Fruit fly (Drosophila melanogaster) whole organism, prepupa: ENCODE results near the gene alpha-Man-Ia.

ENCODE experiments used
- Blimp-1 ChIP-seq: fragments of 200-800 bp; sonication (Bioruptor generic); optimal IDR thresholded peaks from 3 replicates; lab custom pipeline; 2017; ENCODE audit warnings: missing biosample characterization, missing genetic modification characterization, mild to moderate bottlenecking, moderate library complexity, missing genetic modification reagents
- CG10631 ChIP-seq: fragments of 200-800 bp; sonication (Bioruptor generic); optimal IDR thresholded peaks from 2 replicates; lab custom pipeline; 2016; ENCODE audit warnings: missing biosample characterization, missing genetic modification characterization
- CG11902 ChIP-seq: fragments of 200-800 bp; sonication (Bioruptor generic); optimal IDR thresholded peaks from 3 replicates; lab custom pipeline; 2016; ENCODE audit warnings: missing biosample characterization, missing genetic modification characterization
- CG1621 ChIP-seq: fragments of 200-800 bp; sonication (Bioruptor generic); optimal IDR thresholded peaks from 3 replicates; lab custom pipeline; 2018; ENCODE audit warnings: missing biosample characterization, mild to moderate bottlenecking, missing genetic modification characterization
- CG16779 ChIP-seq: fragments of 200-800 bp; sonication (Bioruptor generic); optimal IDR thresholded peaks from 3 replicates; lab custom pipeline; 2017; ENCODE audit warnings: missing biosample characterization, mild to moderate bottlenecking, missing genetic modification characterization
- CG3032 ChIP-seq: fragments of 200-800 bp; optimal IDR thresholded peaks from 2 replicates; lab custom pipeline; 2019; ENCODE audit warnings: missing biosample characterization, mild to moderate bottlenecking, missing genetic modification characterization, moderate library complexity
- CG31627 ChIP-seq: fragments of 200-800 bp; sonication (Bioruptor generic); optimal IDR thresholded peaks from 3 replicates; lab custom pipeline; 2016; ENCODE audit warnings: missing biosample characterization, missing genetic modification characterization
- CG32006 ChIP-seq: fragments of 200-800 bp; sonication (Bioruptor generic); optimal IDR thresholded peaks from 3 replicates; lab custom pipeline; 2017; ENCODE audit warnings: missing biosample characterization, mild to moderate bottlenecking, missing genetic modification characterization
- CG34406 ChIP-seq: fragments of 200-800 bp; sonication (Bioruptor generic); optimal IDR thresholded peaks from 3 replicates; lab custom pipeline; 2016; ENCODE audit warnings: missing biosample characterization, missing genetic modification characterization
- CG3919 ChIP-seq: fragments of 200-800 bp; sonication (Bioruptor generic); optimal IDR thresholded peaks from 3 replicates; lab custom pipeline; 2016; ENCODE audit warnings: missing biosample characterization, missing genetic modification characterization
- CG4318 ChIP-seq: fragments of 200-800 bp; sonication (Bioruptor generic); optimal IDR thresholded peaks from 3 replicates; lab custom pipeline; 2017; ENCODE audit warnings: missing biosample characterization, mild to moderate bottlenecking, missing genetic modification characterization
- CG6854 ChIP-seq: fragments of 200-800 bp; sonication (Bioruptor generic); optimal IDR thresholded peaks from 2 replicates; lab custom pipeline; 2017; ENCODE audit warnings: missing biosample characterization, mild to moderate bottlenecking, missing genetic modification characterization
- CG7368 ChIP-seq: fragments of 200-800 bp; sonication (Bioruptor generic); optimal IDR thresholded peaks from 3 replicates; lab custom pipeline; 2016; ENCODE audit warnings: missing biosample characterization, missing genetic modification characterization
- CG8319 ChIP-seq: fragments of 200-800 bp; sonication (Bioruptor generic); optimal IDR thresholded peaks from 3 replicates; lab custom pipeline; 2016; ENCODE audit warnings: missing biosample characterization, missing genetic modification characterization
- CG9139 ChIP-seq: fragments of 200-800 bp; sonication (Bioruptor generic); optimal IDR thresholded peaks from 3 replicates; lab custom pipeline; 2017; ENCODE audit warnings: missing biosample characterization, mild to moderate bottlenecking, missing genetic modification characterization
- Eip75B ChIP-seq: fragments of 200-800 bp; sonication (Bioruptor generic); optimal IDR thresholded peaks from 3 replicates; lab custom pipeline; 2016; ENCODE audit warnings: missing biosample characterization, missing genetic modification characterization
- Eip93F ChIP-seq: fragments of 200-800 bp; sonication (Bioruptor generic); optimal IDR thresholded peaks from 2 replicates; lab custom pipeline; 2016; ENCODE audit warnings: missing biosample characterization, mild to moderate bottlenecking, missing genetic modification characterization
- Ets21C ChIP-seq: fragments of 200-800 bp; sonication (Bioruptor generic); optimal IDR thresholded peaks from 3 replicates; lab custom pipeline; 2016; ENCODE audit warnings: missing biosample characterization, missing genetic modification characterization
- Ets96B ChIP-seq: fragments of 200-800 bp; optimal IDR thresholded peaks from 2 replicates; lab custom pipeline; 2019; ENCODE audit warnings: missing biosample characterization, mild to moderate bottlenecking, missing genetic modification characterization, moderate library complexity
- Hr39 ChIP-seq: fragments of 200-800 bp; sonication (Bioruptor generic); optimal IDR thresholded peaks from 2 replicates; lab custom pipeline; 2016; ENCODE audit warnings: missing biosample characterization, missing genetic modification characterization
- Met ChIP-seq: fragments of 200-800 bp; sonication (Bioruptor generic); optimal IDR thresholded peaks from 3 replicates; lab custom pipeline; 2016; ENCODE audit warnings: missing biosample characterization, missing genetic modification characterization
- OdsH ChIP-seq: fragments of 200-800 bp; sonication (Bioruptor generic); optimal IDR thresholded peaks from 3 replicates; lab custom pipeline; 2016; ENCODE audit warnings: missing biosample characterization, missing genetic modification characterization
- Sox102F ChIP-seq: fragments of 200-800 bp; sonication (Bioruptor generic); optimal IDR thresholded peaks from 2 replicates; lab custom pipeline; 2016; ENCODE audit warnings: missing biosample characterization, mild to moderate bottlenecking, missing genetic modification characterization
- Sox14 ChIP-seq: fragments of 200-800 bp; sonication (Bioruptor generic); optimal IDR thresholded peaks from 3 replicates; lab custom pipeline; 2016; ENCODE audit warnings: missing biosample characterization, missing genetic modification characterization
- achi ChIP-seq: fragments of 200-800 bp; sonication (Bioruptor generic); optimal IDR thresholded peaks from 3 replicates; lab custom pipeline; 2016; ENCODE audit warnings: missing biosample characterization, missing genetic modification characterization
- acj6 ChIP-seq: fragments of 200-800 bp; sonication (Bioruptor generic); optimal IDR thresholded peaks from 3 replicates; lab custom pipeline; 2016; ENCODE audit warnings: missing biosample characterization, missing genetic modification characterization
- cyc ChIP-seq: fragments of 200-800 bp; sonication (Bioruptor generic); optimal IDR thresholded peaks from 3 replicates; lab custom pipeline; 2016; ENCODE audit warnings: missing biosample characterization, missing genetic modification characterization
- dac ChIP-seq: fragments of 200-800 bp; sonication (Bioruptor generic); optimal IDR thresholded peaks from 2 replicates; lab custom pipeline; 2017; ENCODE audit warnings: missing biosample characterization, mild to moderate bottlenecking, missing genetic modification characterization
- dsx ChIP-seq: fragments of 200-800 bp; optimal IDR thresholded peaks from 3 replicates; lab custom pipeline; 2019; ENCODE audit warnings: missing biosample characterization, mild to moderate bottlenecking, missing genetic modification characterization, moderate library complexity; ENCODE audit not compliant: poor library complexity, severe bottlenecking
- eg ChIP-seq: fragments of 200-800 bp; sonication (Bioruptor generic); IDR thresholded peaks from 3 replicates; pipeline ENCODE4 v1.3.6; 2022; ENCODE audit warnings: missing biosample characterization, missing genetic modification characterization
- esn ChIP-seq: fragments of 200-800 bp; sonication (Bioruptor generic); optimal IDR thresholded peaks from 2 replicates; lab custom pipeline; 2016; ENCODE audit warnings: missing biosample characterization, mild to moderate bottlenecking, missing genetic modification characterization, moderate library complexity
- fd59A ChIP-seq: fragments of 200-800 bp; sonication (Bioruptor generic); optimal IDR thresholded peaks from 2 replicates; lab custom pipeline; 2017; ENCODE audit warnings: missing biosample characterization, mild to moderate bottlenecking, missing genetic modification characterization, missing genetic modification reagents
- fd85E ChIP-seq: fragments of 200-800 bp; sonication (Bioruptor generic); optimal IDR thresholded peaks from 3 replicates; lab custom pipeline; 2016; ENCODE audit warnings: missing biosample characterization, missing genetic modification characterization
- lz ChIP-seq: fragments of 200-800 bp; sonication (Bioruptor generic); optimal IDR thresholded peaks from 3 replicates; lab custom pipeline; 2016; ENCODE audit warnings: missing biosample characterization, missing genetic modification characterization
- pdm3 ChIP-seq: fragments of 200-800 bp; sonication (Bioruptor generic); optimal IDR thresholded peaks from 3 replicates; lab custom pipeline; 2016; ENCODE audit warnings: missing biosample characterization, missing genetic modification characterization
- salr ChIP-seq, 2 experiments: fragments of 200-800 bp; sonication (Bioruptor generic); optimal IDR thresholded peaks; 3 replicates each; lab custom pipeline; 2016 to 2018; ENCODE audit warnings: missing biosample characterization in 2 of 2, missing genetic modification characterization in 2 of 2, mild to moderate bottlenecking in 1 of 2
- spab ChIP-seq: fragments of 200-800 bp; sonication (Bioruptor generic); optimal IDR thresholded peaks from 2 replicates; lab custom pipeline; 2017; ENCODE audit warnings: missing biosample characterization, mild to moderate bottlenecking, missing genetic modification characterization, missing genetic modification reagents
- ss ChIP-seq, 2 experiments: fragments of 200-800 bp; sonication (Bioruptor generic); optimal IDR thresholded peaks; 2 replicates in 1 of 2; 3 replicates in 1 of 2; lab custom pipeline; 2017 to 2018; ENCODE audit warnings: mild to moderate bottlenecking in 2 of 2, missing biosample characterization in 2 of 2, missing genetic modification characterization in 2 of 2, moderate library complexity in 1 of 2
- svp ChIP-seq: fragments of 200-800 bp; sonication (Bioruptor generic); peaks from one replicate; lab custom pipeline; 2016; ENCODE audit warnings: missing biosample characterization, missing genetic modification characterization
- topi ChIP-seq: fragments of 200-800 bp; sonication (Bioruptor generic); optimal IDR thresholded peaks from 3 replicates; lab custom pipeline; 2016; ENCODE audit warnings: missing biosample characterization, missing genetic modification characterization
- vri ChIP-seq: fragments of 200-800 bp; sonication (Bioruptor generic); optimal IDR thresholded peaks from 3 replicates; lab custom pipeline; 2016; ENCODE audit warnings: missing biosample characterization, mild to moderate bottlenecking, missing genetic modification characterization

The alpha-Man-Ia gene

dm6 chrX:10241919-10242318 lies 83.8 kb downstream of the alpha-Man-Ia start (continued):
- TF ChIP-seq Eip93F (no peak), Ets96B (tag; lab: Kevin White, UChicago) (no peak), CG7368 (GFP tag; lab: Kevin White, UChicago) (no peak), lz (peak; percentile 27), spab (GFP tag; lab: Kevin White, UChicago) (no peak), CG32006 (peak; percentile 13), CG1621 (tag; lab: Kevin White, UChicago) (no peak), Ets21C (no peak), CG11902 (GFP tag; lab: Kevin White, UChicago) (no peak), CG10631 (no peak), dac (GFP tag; lab: Kevin White, UChicago) (no peak), pdm3 (GFP tag; lab: Kevin White, UChicago) (peak; percentile 32), fd85E (GFP tag; lab: Kevin White, UChicago) (no peak), salr (GFP tag; optimal IDR thresholded peaks at IDR 0.05; lab: Kevin White, UChicago) (no peak), CG9139 (GFP tag; lab: Kevin White, UChicago) (no peak), CG31627 (GFP tag; lab: Kevin White, UChicago) (peak; percentile 58), Hr39 (GFP tag; lab: Kevin White, UChicago) (peak; percentile 54), CG16779 (tag; lab: Kevin White, UChicago) (no peak), dsx (no peak), esn (GFP tag; lab: Kevin White, UChicago) (peak; percentile 31), vri (no peak), cyc (GFP tag; lab: Kevin White, UChicago) (peak; percentile 38), ss (GFP tag; optimal IDR thresholded peaks at IDR 0.05; lab: Kevin White, UChicago) (no peak), CG34406 (GFP tag; lab: Kevin White, UChicago) (peak; percentile 24), Met (GFP tag; lab: Kevin White, UChicago) (peak; percentile 38), Sox102F (GFP tag; lab: Kevin White, UChicago) (peak; percentile 41), CG4318 (GFP tag; lab: Kevin White, UChicago) (no peak), Blimp-1 (GFP tag; lab: Kevin White, UChicago) (no peak), Sox14 (peak; percentile 41), Eip75B (no peak), CG3032 (tag; lab: Kevin White, UChicago) (no peak), CG8319 (no peak), topi (GFP tag; lab: Kevin White, UChicago) (peak; percentile 36), achi (peak; percentile 2), CG3919 (GFP tag; lab: Kevin White, UChicago) (peak; percentile 2), fd59A (GFP tag; lab: Kevin White, UChicago) (no peak), CG6854 (no peak), acj6 (GFP tag; lab: Kevin White, UChicago) (peak; percentile 19), eg (GFP tag; lab: Robert Waterston, UW) (no peak)

- TF ChIP-seq OdsH (GFP tag; lab: Kevin White, UChicago) (no peak), svp (GFP tag; lab: Kevin White, UChicago) (peak; percentile 55), topi (GFP tag; lab: Kevin White, UChicago) (no peak)
- TF ChIP-seq, all 60 proteins: peak for 1
Measured at dm6 chrX:10234024-10234520, 91.7 kb downstream of the alpha-Man-Ia start.
